Worm (Caenorhabditis elegans): ENCODE results near the gene hid-1.

- TF ChIP-seq ama-1 (optimal IDR thresholded peaks at IDR 0.05): no peak
- TF ChIP-seq scrt-1 (GFP tag; IDR thresholded peaks at IDR 0.05): no peak
- no peak for TF ChIP-seq flt-1 (GFP tag; IDR thresholded peaks at IDR 0.05)
- TF ChIP-seq sea-1 (GFP tag; conservative IDR thresholded peaks at IDR 0.05): no peak
- no peak for TF ChIP-seq tra-4 (tag; optimal IDR thresholded peaks at IDR 0.05)
- TF ChIP-seq tbx-11 (GFP tag; IDR thresholded peaks at IDR 0.05): no peak
- no peak for TF ChIP-seq F13C5.2 (tag; optimal IDR thresholded peaks at IDR 0.05)
- no peak for TF ChIP-seq aly-1 (tag; optimal IDR thresholded peaks at IDR 0.05)
- TF ChIP-seq hmbx-1 (tag; optimal IDR thresholded peaks at IDR 0.05): no peak
These were observed 17.9 kb downstream of the hid-1 start for ce11 chrX:2506738-2507137.

Measured in whole organism, early embryonic.